Worm (Caenorhabditis elegans) whole organism, young adult: ENCODE measurements around the gene rpa-1.

ENCODE experiments used
- T26A5.8 ChIP-seq: sonication (generic microtip); optimal IDR thresholded peaks from 2 replicates; lab custom pipeline; 2016; ENCODE audit warnings: missing genetic modification characterization, missing compliant biosample characterization
- Y67H2A.10 ChIP-seq: fragments of 200-800 bp; sonication (Bioruptor generic); conservative IDR thresholded peaks from 2 replicates; pipeline ENCODE4 v1.3.6; 2022; ENCODE audit warnings: missing genetic modification reagents, missing genetic modification characterization, missing compliant biosample characterization
- ceh-100 ChIP-seq: fragments of 200-800 bp; sonication (Bioruptor generic); IDR thresholded peaks from 2 replicates; pipeline ENCODE4 v1.3.6; 2022; ENCODE audit warnings: missing genetic modification reagents, missing genetic modification characterization, missing compliant biosample characterization
- egrh-3 ChIP-seq: fragments of 200-800 bp; sonication (Bioruptor generic); IDR thresholded peaks from 2 replicates; pipeline ENCODE4 v1.3.6; 2022; ENCODE audit warnings: missing genetic modification reagents, missing genetic modification characterization, missing compliant biosample characterization
- let-607 ChIP-seq, 2 experiments: fragments of 200-800 bp in 1 of 2; sonication (Bioruptor generic) in 1 of 2; sonication (generic microtip) in 1 of 2; optimal IDR thresholded peaks; 2 replicates each; lab custom pipeline; 2016 to 2018; ENCODE audit warnings: mild to moderate bottlenecking in 2 of 2, missing compliant biosample characterization in 2 of 2, missing genetic modification characterization in 2 of 2, moderate library complexity in 2 of 2, missing genotype in 1 of 2
- lin-35 ChIP-seq, 3 experiments: fragments of 150-350 bp in 2 of 3; sonication (generic microtip) in 1 of 3; optimal IDR thresholded peaks; 2 replicates each; lab custom pipeline; 2014 to 2018; ENCODE audit warnings: missing biosample characterization in 3 of 3, missing genetic modification characterization in 3 of 3, missing genetic modification reagents in 3 of 3
- lsl-1 ChIP-seq: fragments of 200-800 bp; sonication (Bioruptor generic); optimal IDR thresholded peaks from 2 replicates; lab custom pipeline; 2018; ENCODE audit warnings: mild to moderate bottlenecking, missing genetic modification characterization, moderate library complexity, missing compliant biosample characterization
- rpc-1 ChIP-seq, 2 experiments: fragments of 150-350 bp in 1 of 2; sonication (generic microtip) in 1 of 2; optimal IDR thresholded peaks; 2 replicates each; lab custom pipeline; 2014 to 2018; ENCODE audit warnings: missing biosample characterization in 1 of 2, missing genetic modification characterization in 1 of 2, missing genetic modification reagents in 1 of 2, missing genotype in 1 of 2

DNA sequence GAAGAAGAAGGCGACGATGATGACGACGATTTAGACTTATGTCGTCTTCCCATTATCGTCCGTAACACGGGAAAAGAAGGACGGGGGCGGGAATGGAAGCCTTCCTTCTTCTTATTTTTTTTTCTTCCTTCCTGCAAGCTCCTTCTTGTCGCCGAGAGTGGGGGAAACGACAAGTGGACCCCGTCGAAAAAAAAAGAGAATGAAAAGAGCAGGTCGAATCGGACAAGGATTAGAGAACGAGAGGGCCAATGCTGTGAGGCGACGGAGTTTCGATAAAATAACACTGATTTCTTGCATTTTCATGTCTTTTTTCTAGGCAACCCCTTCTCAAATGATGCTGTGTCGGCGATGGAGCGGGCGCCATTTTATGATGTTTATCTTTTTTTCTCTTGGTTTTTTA lies 13.2 kb upstream of the rpa-1 start, which contains the start of gene pde-4:
- TF ChIP-seq egrh-3 (GFP tag; lab: Robert Waterston, UW) (no peak), lsl-1 (GFP tag; lab: Kevin White, UChicago) (no peak), T26A5.8 (tag; lab: Kevin White, UChicago) (no peak), Y67H2A.10 (no peak), rpc-1 (optimal IDR thresholded peaks at IDR 0.05; lab: Kevin White, UChicago) (no peak), rpc-1 (tag; optimal IDR thresholded peaks at IDR 0.05; lab: Kevin White, UChicago) (no peak), ceh-100 (GFP tag; lab: Robert Waterston, UW) (no peak), let-607 (tag; optimal IDR thresholded peaks at IDR 0.05; lab: Kevin White, UChicago) (no peak), lin-35 (GFP tag; optimal IDR thresholded peaks at IDR 0.05; lab: Kevin White, UChicago) (no peak)
